Fruit fly (Drosophila melanogaster) whole organism, prepupa: ENCODE measurements around the gene CG10959.

ENCODE experiments used
- CG16779 ChIP-seq: fragments of 200-800 bp; sonication (Bioruptor generic); optimal IDR thresholded peaks from 3 replicates; lab custom pipeline; 2017; ENCODE audit warnings: missing biosample characterization, mild to moderate bottlenecking, missing genetic modification characterization
- Eip75B ChIP-seq: fragments of 200-800 bp; sonication (Bioruptor generic); optimal IDR thresholded peaks from 3 replicates; lab custom pipeline; 2016; ENCODE audit warnings: missing biosample characterization, missing genetic modification characterization

dm6 chrX:8176291-8177029 is 27.9 kb downstream of the CG10959 start:
- TF ChIP-seq CG16779 (tag; lab: Kevin White, UChicago) (no peak), Eip75B (GFP tag; lab: Kevin White, UChicago) (no peak)
